Fruit fly (Drosophila melanogaster) whole organism, pupa: ENCODE results near the gene CG34179.

Source experiments
- CG12605 ChIP-seq: fragments of 200-800 bp; sonication (Bioruptor generic); IDR thresholded peaks from 2 replicates; pipeline ENCODE4 v1.3.6; 2022; ENCODE audit warnings: missing biosample characterization, missing genetic modification characterization
- CG14655 ChIP-seq: fragments of 200-800 bp; sonication (Bioruptor generic); optimal IDR thresholded peaks from 3 replicates; lab custom pipeline; 2017; ENCODE audit warnings: mild to moderate bottlenecking, missing biosample characterization, missing genetic modification reagents, missing genetic modification characterization
- CG15710 ChIP-seq: fragments of 200-800 bp; sonication (Bioruptor generic); optimal IDR thresholded peaks from 2 replicates; lab custom pipeline; 2018; ENCODE audit warnings: missing biosample characterization, mild to moderate bottlenecking, missing genetic modification characterization, moderate library complexity
- CG4496 ChIP-seq: fragments of 200-800 bp; sonication (Bioruptor generic); IDR thresholded peaks from 3 replicates; pipeline ENCODE4 v1.3.6; 2022; ENCODE audit warnings: missing biosample characterization, missing genetic modification characterization
- CG8159 ChIP-seq: fragments of 200-800 bp; sonication (Bioruptor generic); optimal IDR thresholded peaks from 3 replicates; lab custom pipeline; 2018; ENCODE audit warnings: missing biosample characterization, mild to moderate bottlenecking, missing genetic modification characterization, moderate library complexity
- CG8301 ChIP-seq: fragments of 200-800 bp; sonication (Bioruptor generic); optimal IDR thresholded peaks from 2 replicates; lab custom pipeline; 2018; ENCODE audit warnings: missing biosample characterization, mild to moderate bottlenecking, missing genetic modification characterization
- EcR ChIP-seq: fragments of 200-800 bp; sonication (Bioruptor generic); optimal IDR thresholded peaks from 3 replicates; lab custom pipeline; 2019; ENCODE audit warnings: missing biosample characterization, missing genetic modification characterization, mild to moderate bottlenecking, moderate library complexity, missing genetic modification reagents
- Pif1B ChIP-seq: fragments of 200-800 bp; sonication (Bioruptor generic); optimal IDR thresholded peaks from 3 replicates; lab custom pipeline; 2016; ENCODE audit warnings: missing biosample characterization, missing genetic modification characterization

DNA sequence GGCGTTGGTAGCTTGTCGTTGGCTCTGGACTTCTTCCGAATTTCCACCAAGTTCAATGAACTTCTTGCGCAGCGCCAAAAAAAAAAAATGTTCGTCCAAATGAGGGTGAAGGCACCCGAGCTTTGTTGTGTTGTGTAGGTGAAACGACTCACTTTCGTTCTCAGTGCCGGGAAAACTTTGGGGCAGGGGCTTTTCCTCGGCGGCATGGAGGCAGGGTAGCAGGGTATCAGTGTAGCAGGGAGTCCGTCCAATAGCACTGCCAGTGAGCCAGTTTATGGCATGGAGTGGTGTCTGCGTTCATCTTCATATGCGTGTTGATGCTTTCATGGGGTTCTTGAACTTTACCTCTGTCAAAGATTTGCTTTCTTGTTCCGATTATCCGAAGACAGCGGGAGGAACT lies 25.8 kb upstream of the CG34179 start:
- TF ChIP-seq EcR (GFP tag; lab: Kevin White, UChicago) (peak; percentile 4), CG14655 (GFP tag; lab: Kevin White, UChicago) (no peak), CG15710 (tag; lab: Kevin White, UChicago) (no peak), Pif1B (GFP tag; lab: Kevin White, UChicago) (no peak), CG12605 (GFP tag; lab: Robert Waterston, UW) (no peak), CG8159 (tag; lab: Kevin White, UChicago) (no peak), CG4496 (GFP tag; lab: Robert Waterston, UW) (no peak), CG8301 (tag; lab: Kevin White, UChicago) (no peak)
